Fruit fly (Drosophila melanogaster) whole organism, wandering third instar larva: ENCODE results near the gene CG34148.

ENCODE experiments used
- Abd-B ChIP-seq: fragments of >200 bp; optimal IDR thresholded peaks from 2 replicates; lab custom pipeline; 2017; ENCODE audit warnings: missing biosample characterization, missing genetic modification characterization
- CG32264 ChIP-seq: fragments of 200-800 bp; sonication (Bioruptor generic); optimal IDR thresholded peaks from 2 replicates; lab custom pipeline; 2016; ENCODE audit warnings: missing biosample characterization, missing genetic modification characterization
- CG9705 ChIP-seq: fragments of 200-800 bp; sonication (Bioruptor generic); optimal IDR thresholded peaks from 2 replicates; lab custom pipeline; 2018; ENCODE audit warnings: missing biosample characterization, mild to moderate bottlenecking, missing genetic modification characterization
- CrebA ChIP-seq: fragments of 200-800 bp; sonication (Bioruptor generic); optimal IDR thresholded peaks from 2 replicates; lab custom pipeline; 2016; ENCODE audit warnings: missing biosample characterization, mild to moderate bottlenecking, missing genetic modification characterization, borderline replicate concordance
- Dfd ChIP-seq: fragments of >200 bp; optimal IDR thresholded peaks from 2 replicates; lab custom pipeline; 2017; ENCODE audit warnings: missing biosample characterization, missing genetic modification characterization
- Dif ChIP-seq: fragments of 200-275, 200-300 bp; sonication (Bioruptor generic); optimal IDR thresholded peaks from 2 replicates; lab custom pipeline; 2018; ENCODE audit warnings: missing biosample characterization, missing genetic modification characterization; ENCODE audit not compliant: partially characterized antibody
- GATAd ChIP-seq: sonication (Bioruptor generic); optimal IDR thresholded peaks from 2 replicates; lab custom pipeline; 2016; ENCODE audit warnings: missing biosample characterization, missing genetic modification characterization
- HLH106 ChIP-seq: fragments of 200-800 bp; optimal IDR thresholded peaks from 3 replicates; lab custom pipeline; 2019; ENCODE audit warnings: missing biosample characterization, mild to moderate bottlenecking, missing genetic modification characterization, moderate library complexity
- Hnf4 ChIP-seq: fragments of 200-800 bp; sonication (Bioruptor generic); optimal IDR thresholded peaks from 2 replicates; lab custom pipeline; 2016; ENCODE audit warnings: missing biosample characterization, mild to moderate bottlenecking, missing genetic modification characterization
- Hr78 ChIP-seq: fragments of >200 bp; optimal IDR thresholded peaks from 2 replicates; lab custom pipeline; 2017; ENCODE audit warnings: missing biosample characterization, missing genetic modification characterization
- Jra ChIP-seq: sonication (Bioruptor generic); optimal IDR thresholded peaks from 2 replicates; lab custom pipeline; 2016; ENCODE audit warnings: missing biosample characterization, missing genetic modification characterization
- Mio ChIP-seq: sonication (Bioruptor generic); optimal IDR thresholded peaks from 2 replicates; lab custom pipeline; 2016; ENCODE audit warnings: missing biosample characterization, missing genetic modification characterization
- Myc ChIP-seq: fragments of >200 bp; optimal IDR thresholded peaks from 2 replicates; lab custom pipeline; 2017
- N ChIP-seq: fragments of >200 bp; optimal IDR thresholded peaks from 2 replicates; lab custom pipeline; 2018; ENCODE audit warnings: missing biosample characterization, missing external identifiers, missing genetic modification characterization
- OdsH ChIP-seq: fragments of 200-800 bp; sonication (Bioruptor generic); optimal IDR thresholded peaks from 2 replicates; lab custom pipeline; 2016; ENCODE audit warnings: missing biosample characterization, mild to moderate bottlenecking, missing genetic modification characterization
- Rel ChIP-seq, 2 experiments: fragments of 200-800 bp; sonication (Bioruptor generic) in 1 of 2; optimal IDR thresholded peaks; 2 replicates in 1 of 2; 3 replicates in 1 of 2; lab custom pipeline; 2016 to 2019; ENCODE audit warnings: mild to moderate bottlenecking in 2 of 2, missing biosample characterization in 2 of 2, missing genetic modification characterization in 2 of 2, moderate library complexity in 1 of 2
- Sp1 ChIP-seq: fragments of 200-800 bp; sonication (Bioruptor generic); optimal IDR thresholded peaks from 3 replicates; lab custom pipeline; 2019; ENCODE audit warnings: missing biosample characterization, mild to moderate bottlenecking, missing genetic modification characterization, moderate library complexity
- Vsx2 ChIP-seq: fragments of 200-300, 225-300 bp; sonication (Bioruptor generic); optimal IDR thresholded peaks from 2 replicates; lab custom pipeline; 2018; ENCODE audit warnings: missing biosample characterization, missing genetic modification characterization; ENCODE audit not compliant: partially characterized antibody
- br ChIP-seq: fragments of 200-800 bp; sonication (Bioruptor generic); optimal IDR thresholded peaks from 2 replicates; lab custom pipeline; 2016; ENCODE audit warnings: missing biosample characterization, missing genetic modification characterization
- brk ChIP-seq: fragments of 200-800 bp; sonication (Bioruptor generic); optimal IDR thresholded peaks from 2 replicates; lab custom pipeline; 2016; ENCODE audit warnings: missing biosample characterization, mild to moderate bottlenecking, missing genetic modification characterization
- dl ChIP-seq, 2 experiments: fragments of 175-275, 200-275 bp in 1 of 2; fragments of 200-275 bp in 1 of 2; sonication (Bioruptor generic); optimal IDR thresholded peaks; lab custom pipeline; 2018; ENCODE audit warnings: mild to moderate bottlenecking in 2 of 2, missing biosample characterization in 2 of 2, missing genetic modification characterization in 2 of 2, moderate library complexity in 2 of 2; ENCODE audit not compliant: partially characterized antibody in 2 of 2, insufficient read depth in 1 of 2
- dmrt93B ChIP-seq: fragments of 200-800 bp; sonication (Bioruptor generic); optimal IDR thresholded peaks from 2 replicates; lab custom pipeline; 2018; ENCODE audit warnings: missing biosample characterization, mild to moderate bottlenecking, missing genetic modification characterization
- dsf ChIP-seq: sonication (Bioruptor generic); optimal IDR thresholded peaks from 2 replicates; lab custom pipeline; 2016; ENCODE audit warnings: missing biosample characterization, missing genetic modification characterization, borderline replicate concordance
- ey ChIP-seq: fragments of 200-800 bp; sonication (Bioruptor generic); optimal IDR thresholded peaks from 2 replicates; lab custom pipeline; 2016; ENCODE audit warnings: missing biosample characterization, missing genetic modification characterization
- foxo ChIP-seq, 2 experiments: fragments of 200-800 bp; sonication (Bioruptor generic); optimal IDR thresholded peaks; 2 replicates in 1 of 2; 3 replicates in 1 of 2; lab custom pipeline; 2016 to 2017; ENCODE audit warnings: missing biosample characterization in 2 of 2, missing genetic modification characterization in 2 of 2
- fru ChIP-seq: fragments of 200-800 bp; sonication (Bioruptor generic); optimal IDR thresholded peaks from 3 replicates; lab custom pipeline; 2016; ENCODE audit warnings: missing biosample characterization, mild to moderate bottlenecking, missing genetic modification characterization
- h ChIP-seq: fragments of 200-800 bp; sonication (Bioruptor generic); optimal IDR thresholded peaks from 3 replicates; lab custom pipeline; 2016; ENCODE audit warnings: missing biosample characterization, mild to moderate bottlenecking, missing genetic modification characterization
- jim ChIP-seq: fragments of 175-275, 200-325 bp; sonication (Bioruptor generic); optimal IDR thresholded peaks from 2 replicates; lab custom pipeline; 2016; ENCODE audit warnings: missing biosample characterization, mild to moderate bottlenecking, missing genetic modification characterization
- lola ChIP-seq: fragments of >200 bp; optimal IDR thresholded peaks from 2 replicates; lab custom pipeline; 2017; ENCODE audit warnings: missing biosample characterization, missing genetic modification characterization
- pan ChIP-seq: fragments of >200 bp; optimal IDR thresholded peaks from 2 replicates; lab custom pipeline; 2017
- psq ChIP-seq: fragments of 200-800 bp; sonication (Bioruptor generic); optimal IDR thresholded peaks from 3 replicates; lab custom pipeline; 2017; ENCODE audit warnings: missing biosample characterization, mild to moderate bottlenecking, missing genetic modification characterization, moderate library complexity
- rgr ChIP-seq: fragments of 200-800 bp; sonication (Bioruptor generic); optimal IDR thresholded peaks from 3 replicates; lab custom pipeline; 2016; ENCODE audit warnings: missing biosample characterization, mild to moderate bottlenecking, missing genetic modification characterization
- sage ChIP-seq: fragments of 200-800 bp; sonication (Bioruptor generic); optimal IDR thresholded peaks from 2 replicates; lab custom pipeline; 2016; ENCODE audit warnings: missing biosample characterization, mild to moderate bottlenecking, missing genetic modification characterization
- sv ChIP-seq: fragments of 200-800 bp; sonication (Bioruptor generic); optimal IDR thresholded peaks from 3 replicates; lab custom pipeline; 2016; ENCODE audit warnings: missing biosample characterization, missing genetic modification characterization
- tai ChIP-seq: sonication (Bioruptor generic); optimal IDR thresholded peaks from 2 replicates; lab custom pipeline; 2016; ENCODE audit warnings: missing biosample characterization, missing genetic modification characterization
- usp ChIP-seq: fragments of >200 bp; optimal IDR thresholded peaks from 2 replicates; lab custom pipeline; 2017; ENCODE audit warnings: missing biosample characterization, missing genetic modification characterization
- woc ChIP-seq: sonication (Bioruptor generic); optimal IDR thresholded peaks from 2 replicates; lab custom pipeline; 2016; ENCODE audit warnings: missing biosample characterization, mild to moderate bottlenecking, missing genetic modification characterization

The CG34148 gene

DNA sequence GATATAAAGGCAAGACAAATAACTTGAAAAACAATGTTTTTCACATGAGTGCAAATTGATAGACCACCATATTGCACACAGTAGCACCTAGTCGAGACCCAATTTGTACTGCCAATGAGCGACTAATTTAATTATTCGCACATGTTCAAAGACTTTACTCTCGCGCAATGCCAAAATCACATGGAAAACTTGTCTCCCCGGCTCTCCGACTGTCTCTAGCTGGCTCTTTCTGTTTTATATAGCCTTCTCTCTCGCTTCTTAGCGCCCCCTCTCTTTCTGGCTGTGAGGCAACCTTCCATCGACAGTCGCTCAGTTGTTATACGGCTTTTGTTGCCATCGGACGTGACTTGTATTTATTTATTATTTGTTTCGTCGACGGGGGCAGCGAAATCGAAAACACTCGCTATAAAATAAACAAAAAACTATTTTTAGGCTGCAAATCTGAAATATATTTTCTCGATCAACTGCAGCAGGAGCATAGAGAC is 3.5 kb downstream of the CG34148 start, which contains the start of gene CG6656 (continued):
- TF ChIP-seq dsf (GFP tag; lab: Kevin White, UChicago) (no peak), N (GFP tag; lab: Kevin White, UChicago) (no peak), CG32264 (GFP tag; lab: Kevin White, UChicago) (peak; percentile 14), Jra (GFP tag; lab: Kevin White, UChicago) (no peak), Dif (GFP tag; lab: Kevin White, UChicago) (peak; percentile 93), ey (GFP tag; lab: Kevin White, UChicago) (no peak), br (no peak)
- TF ChIP-seq, all 38 proteins: peak for 10

DNA sequence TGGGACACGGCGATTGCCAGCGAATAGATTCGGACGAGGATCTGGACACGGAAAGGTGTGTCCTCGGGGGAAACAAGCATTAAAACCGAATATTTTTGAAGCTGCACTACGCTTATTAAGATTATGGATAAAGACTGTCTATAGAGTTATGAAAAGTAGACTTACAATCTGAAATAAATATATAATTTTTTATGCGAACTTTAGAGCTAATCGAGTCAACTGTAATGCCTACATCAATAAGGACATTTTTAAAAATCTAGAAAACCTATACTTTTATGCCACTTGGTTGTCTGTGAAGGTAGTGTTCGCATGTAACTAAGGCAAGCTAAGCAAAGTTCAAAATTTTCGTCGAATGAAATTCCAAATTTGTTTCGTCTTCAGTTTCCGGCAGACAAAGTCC is 5.0 kb downstream of the CG34148 start, which contains the start of gene CG31178:
Gene CG31178 (plus strand): TSS at position 301 of the 400 bp plus-strand sequence.
- TF ChIP-seq CrebA (GFP tag; lab: Kevin White, UChicago) = no peak
- no peak for TF ChIP-seq fru (GFP tag; lab: Kevin White, UChicago)
- TF ChIP-seq Myc = no peak
- no peak for TF ChIP-seq dl (GFP tag; optimal IDR thresholded peaks at IDR 0.05; lab: Kevin White, UChicago; ENCODE audit: insufficient read depth in 1 of 2, partially characterized antibody in 2 of 2)
- TF ChIP-seq Vsx2 = no peak
- no peak for TF ChIP-seq usp (GFP tag; lab: Kevin White, UChicago)
- no peak for TF ChIP-seq GATAd (GFP tag; lab: Kevin White, UChicago)
- TF ChIP-seq dmrt93B (GFP tag; lab: Kevin White, UChicago) = no peak
- no peak for TF ChIP-seq rgr (GFP tag; lab: Kevin White, UChicago)
- no peak for TF ChIP-seq CG9705 (GFP tag; lab: Kevin White, UChicago)
- no peak for TF ChIP-seq h (GFP tag; lab: Kevin White, UChicago)
- no peak for TF ChIP-seq sv (GFP tag; lab: Kevin White, UChicago)
- TF ChIP-seq dsf (GFP tag; lab: Kevin White, UChicago) = no peak
- no peak for TF ChIP-seq lola
- no peak for TF ChIP-seq Dfd
- no peak for TF ChIP-seq Jra (GFP tag; lab: Kevin White, UChicago)

DNA sequence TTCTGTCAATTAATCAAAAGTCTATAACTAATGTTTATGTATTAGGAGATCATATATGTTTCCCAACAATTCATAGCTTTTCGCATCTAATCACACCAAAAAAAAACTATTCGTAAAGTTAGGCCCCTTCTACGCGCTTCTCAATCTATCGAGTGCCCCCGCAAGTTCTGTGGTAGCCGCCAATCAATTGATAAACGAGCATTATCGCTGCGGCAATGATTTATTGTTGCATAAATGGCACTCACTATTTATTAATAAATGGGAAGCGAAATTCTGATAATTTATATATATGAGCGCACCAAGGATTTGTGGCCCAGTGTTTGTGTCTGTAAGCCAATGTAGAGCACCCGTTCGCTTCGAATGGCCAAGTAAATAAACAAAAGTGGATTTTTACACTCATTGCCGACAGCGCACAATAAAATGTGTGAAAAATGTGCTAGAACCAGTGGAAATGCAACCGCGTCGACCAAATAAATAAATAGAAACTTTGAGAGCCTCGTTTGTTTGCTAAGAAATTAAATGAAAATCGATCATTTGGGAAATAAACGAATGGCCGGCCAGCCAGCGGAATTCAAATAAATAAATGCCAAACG is 7.0 kb downstream of the CG34148 start:
- TF ChIP-seq dl (GFP tag; optimal IDR thresholded peaks at IDR 0.05; lab: Kevin White, UChicago; ENCODE audit: insufficient read depth in 1 of 2, partially characterized antibody in 2 of 2) (no peak), fru (GFP tag; lab: Kevin White, UChicago) (no peak), tai (no peak)

DNA sequence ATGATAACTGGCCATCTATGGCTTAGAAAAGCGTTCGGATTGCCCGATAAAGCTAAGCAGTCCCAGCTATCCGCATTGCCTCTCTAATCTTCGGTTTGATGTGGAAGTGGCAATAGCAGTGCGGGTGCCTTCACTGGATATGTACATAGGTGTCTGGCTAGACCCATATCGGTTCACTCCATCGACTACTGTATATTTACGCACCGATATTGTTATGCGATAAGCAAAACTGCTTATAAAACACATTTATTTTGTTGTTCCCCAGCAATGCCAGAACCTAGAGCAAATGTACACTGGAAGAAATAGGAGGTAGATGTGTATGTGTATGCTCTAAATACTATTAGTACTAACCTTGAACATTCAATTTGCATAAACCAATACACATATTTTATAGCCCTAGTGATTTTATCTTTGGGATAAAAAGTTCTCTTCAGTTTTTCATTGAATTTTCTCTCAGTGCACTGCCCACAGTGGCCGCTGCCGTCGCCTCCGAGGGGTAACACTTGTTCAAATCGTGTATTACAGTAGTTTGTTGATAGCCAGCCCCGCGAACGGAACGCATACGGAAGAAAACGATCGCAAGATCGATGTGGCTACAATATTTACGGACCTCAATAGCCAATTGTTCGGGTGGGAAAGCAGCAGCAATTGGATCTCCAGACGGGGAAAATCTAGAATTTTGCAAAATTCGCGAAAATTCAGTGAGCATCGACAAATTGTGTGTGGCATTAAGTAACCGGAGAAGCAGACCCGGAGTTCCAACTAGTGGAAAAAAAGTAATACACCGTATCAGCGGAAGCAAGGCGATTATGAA is 8.1 kb downstream of the CG34148 start, which contains the start of gene CG31431:
Gene CG31431 (plus strand): TSS at position 524 of the 814 bp plus-strand sequence.
- TF ChIP-seq woc (GFP tag; lab: Kevin White, UChicago) = peak; percentile 60
- TF ChIP-seq Hr78 = no peak
- TF ChIP-seq GATAd (GFP tag; lab: Kevin White, UChicago) = no peak
- no peak for TF ChIP-seq CrebA (GFP tag; lab: Kevin White, UChicago)
- TF ChIP-seq Rel (GFP tag; optimal IDR thresholded peaks at IDR 0.05; lab: Kevin White, UChicago) = no peak
- peak; percentile 56 for TF ChIP-seq Rel (tag; optimal IDR thresholded peaks at IDR 0.05; lab: Kevin White, UChicago)
- peak; percentile 83 for TF ChIP-seq ey (GFP tag; lab: Kevin White, UChicago)
- TF ChIP-seq dl (GFP tag; optimal IDR thresholded peaks at IDR 0.05; lab: Kevin White, UChicago; ENCODE audit: insufficient read depth in 1 of 2, partially characterized antibody in 2 of 2) = no peak
- TF ChIP-seq Abd-B (GFP tag; lab: Kevin White, UChicago) = no peak
- TF ChIP-seq N (GFP tag; lab: Kevin White, UChicago) = no peak
- TF ChIP-seq Mio (GFP tag; lab: Kevin White, UChicago) = peak; percentile 36
- TF ChIP-seq rgr (GFP tag; lab: Kevin White, UChicago) = peak; percentile 87
- no peak for TF ChIP-seq tai
- peak; percentile 11 for TF ChIP-seq sage
- TF ChIP-seq Dfd = no peak
- no peak for TF ChIP-seq jim (GFP tag; lab: Kevin White, UChicago)
- peak; percentile 65 for TF ChIP-seq CG32264 (GFP tag; lab: Kevin White, UChicago)
- TF ChIP-seq Sp1 (GFP tag; lab: Kevin White, UChicago) = peak; percentile 61
- TF ChIP-seq usp (GFP tag; lab: Kevin White, UChicago) = no peak
- peak; percentile 82 for TF ChIP-seq Hnf4 (GFP tag; lab: Kevin White, UChicago)
- peak; percentile 44 for TF ChIP-seq Jra (GFP tag; lab: Kevin White, UChicago)
- TF ChIP-seq foxo (GFP tag; optimal IDR thresholded peaks at IDR 0.05; lab: Kevin White, UChicago) = peak; percentile 62 to 90
- no peak for TF ChIP-seq pan (lab: Kevin White, UChicago)
- peak; percentile 77 for TF ChIP-seq HLH106 (tag; lab: Kevin White, UChicago)
- peak; percentile 70 for TF ChIP-seq psq (GFP tag; lab: Kevin White, UChicago)
- TF ChIP-seq h (GFP tag; lab: Kevin White, UChicago) = peak; percentile 78
- TF ChIP-seq brk = no peak
- TF ChIP-seq CG9705 (GFP tag; lab: Kevin White, UChicago) = no peak
- TF ChIP-seq fru (GFP tag; lab: Kevin White, UChicago) = peak; percentile 87
- TF ChIP-seq Dif (GFP tag; lab: Kevin White, UChicago) = no peak
- no peak for TF ChIP-seq lola
- TF ChIP-seq dmrt93B (GFP tag; lab: Kevin White, UChicago) = peak; percentile 39
- TF ChIP-seq OdsH (GFP tag; lab: Kevin White, UChicago) = peak; percentile 81
- no peak for TF ChIP-seq dsf (GFP tag; lab: Kevin White, UChicago)
- peak; percentile 80 for TF ChIP-seq br
